Worm (Caenorhabditis elegans) whole organism, midembryonic: Measurements from ENCODE around the gene mnp-1.

Experiments
- T22C8.4 ChIP-seq: fragments of 200-800 bp; sonication (Bioruptor generic); IDR thresholded peaks from 2 replicates; pipeline ENCODE4 v1.3.6; 2022; ENCODE audit warnings: missing genetic modification characterization, missing compliant biosample characterization
- cog-1 ChIP-seq: sonication (generic microtip); optimal IDR thresholded peaks from 2 replicates; lab custom pipeline; 2016; ENCODE audit warnings: missing genetic modification characterization, missing compliant biosample characterization
- flt-1 ChIP-seq: fragments of 200-800 bp; sonication (Bioruptor generic); IDR thresholded peaks from 2 replicates; pipeline ENCODE4 v1.3.6; 2022; ENCODE audit warnings: missing genetic modification characterization, missing compliant biosample characterization
- klf-2 ChIP-seq: fragments of 200-800 bp; sonication (Bioruptor generic); conservative IDR thresholded peaks from 2 replicates; pipeline ENCODE4 v1.3.6; 2022; ENCODE audit warnings: missing genetic modification reagents, missing genetic modification characterization, missing compliant biosample characterization
- med-1 ChIP-seq: sonication (generic microtip); optimal IDR thresholded peaks from 2 replicates; lab custom pipeline; 2017; ENCODE audit warnings: missing genetic modification characterization, mild to moderate bottlenecking, missing compliant biosample characterization, antibody characterized with exemption, missing genetic modification reagents; ENCODE audit not compliant: insufficient read depth
- ref-1 ChIP-seq: fragments of 200-800 bp; sonication (Bioruptor generic); conservative IDR thresholded peaks from 2 replicates; pipeline ENCODE4 v1.3.6; 2022; ENCODE audit warnings: missing genetic modification reagents, missing genetic modification characterization, missing compliant biosample characterization
- tab-1 ChIP-seq: fragments of 200-800 bp; sonication (Bioruptor generic); IDR thresholded peaks from 2 replicates; pipeline ENCODE4 v1.3.6; 2022; ENCODE audit warnings: missing genetic modification characterization, missing compliant biosample characterization
- ztf-23 ChIP-seq: fragments of 200-800 bp; sonication (Bioruptor generic); IDR thresholded peaks from 2 replicates; pipeline ENCODE4 v1.3.6; 2022; ENCODE audit warnings: missing genetic modification reagents, missing genetic modification characterization, missing compliant biosample characterization
- ztf-29 ChIP-seq: fragments of 200-800 bp; sonication (Bioruptor generic); IDR thresholded peaks from 2 replicates; pipeline ENCODE4 v1.3.6; 2022; ENCODE audit warnings: missing genetic modification reagents, missing genetic modification characterization, missing compliant biosample characterization

The mnp-1 gene

DNA sequence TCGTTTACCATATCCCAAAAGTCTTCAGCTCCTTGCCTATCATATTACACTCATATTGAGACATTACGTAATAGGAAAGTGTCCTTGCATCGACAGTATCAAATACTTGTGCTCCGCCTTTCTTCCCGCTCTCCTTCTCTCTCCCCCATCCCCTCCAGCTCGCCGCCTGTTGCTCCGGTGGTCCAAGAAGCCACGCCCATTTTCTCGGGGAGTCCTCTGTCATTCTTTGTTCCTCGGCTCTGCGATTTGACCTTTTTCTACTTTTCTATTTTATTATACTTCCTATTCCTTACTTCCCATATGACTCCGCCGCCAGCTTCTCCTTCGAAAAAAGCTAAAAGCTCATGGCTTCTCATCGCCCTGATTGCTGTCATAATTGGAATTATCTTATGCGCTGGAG lies at the start of gene mnp-1:
Gene mnp-1 (plus strand): TSS at position 211 of the 400 bp plus-strand sequence.
- TF ChIP-seq ref-1 (GFP tag; lab: Robert Waterston, UW) (no peak), flt-1 (GFP tag; lab: Robert Waterston, UW) (0 out of 2 replicates have a peak, but pooled peaks have one; percentile 44)

DNA sequence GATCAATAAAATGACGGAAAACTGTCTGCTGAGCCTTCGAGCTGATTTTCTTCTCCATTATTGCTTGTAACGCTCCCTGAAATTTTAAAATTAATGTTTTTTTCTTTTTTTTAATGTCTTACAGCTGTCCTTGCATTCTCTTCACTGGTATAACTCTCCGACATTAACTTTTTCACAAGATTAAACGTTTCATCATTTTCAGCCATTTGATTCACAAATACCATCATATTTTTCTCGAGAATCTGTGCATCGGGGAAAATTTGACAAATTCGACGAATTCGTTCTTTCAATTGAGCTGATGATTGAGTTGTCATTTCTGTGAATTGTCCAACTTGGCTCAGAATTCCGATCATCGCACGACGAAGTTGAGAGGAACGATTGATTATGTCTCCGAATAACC lies 47.1 kb upstream of the mnp-1 start:
- TF ChIP-seq ztf-23 (GFP tag; lab: Robert Waterston, UW): no peak
- TF ChIP-seq cog-1 (tag; lab: Kevin White, UChicago): no peak
- no peak for TF ChIP-seq ref-1 (GFP tag; lab: Robert Waterston, UW)
- TF ChIP-seq T22C8.4 (GFP tag; lab: Robert Waterston, UW): no peak
- no peak for TF ChIP-seq ztf-29 (GFP tag; lab: Robert Waterston, UW)
- no peak for TF ChIP-seq klf-2 (GFP tag; lab: Robert Waterston, UW)
- TF ChIP-seq tab-1 (GFP tag; lab: Robert Waterston, UW): no peak
- no peak for TF ChIP-seq flt-1 (GFP tag; lab: Robert Waterston, UW)
- TF ChIP-seq med-1 (GFP tag; lab: Kevin White, UChicago): no peak

ce11 chrIII:4313061-4313962 lies 43.1 kb upstream of the mnp-1 start, which contains the start of the genes evl-14 and dcn-1:
Gene evl-14, minus strand, starts transcription at chrIII:4313128.
Gene dcn-1, plus strand, starts transcription at chrIII:4313912.
- TF ChIP-seq klf-2 (GFP tag; lab: Robert Waterston, UW): no peak
- TF ChIP-seq ztf-29 (GFP tag; lab: Robert Waterston, UW): no peak
- TF ChIP-seq cog-1 (tag; lab: Kevin White, UChicago): peak; percentile 41
- TF ChIP-seq med-1 (GFP tag; lab: Kevin White, UChicago): no peak
- no peak for TF ChIP-seq ztf-23 (GFP tag; lab: Robert Waterston, UW)
- no peak for TF ChIP-seq T22C8.4 (GFP tag; lab: Robert Waterston, UW)
- TF ChIP-seq ref-1 (GFP tag; lab: Robert Waterston, UW): no peak
- TF ChIP-seq flt-1 (GFP tag; lab: Robert Waterston, UW): peak; percentile 49; the same call in 1 of the 2 replicates
- TF ChIP-seq tab-1 (GFP tag; lab: Robert Waterston, UW): no peak

- TF ChIP-seq T22C8.4 (GFP tag; lab: Robert Waterston, UW) (no peak), tab-1 (GFP tag; lab: Robert Waterston, UW) (no peak), klf-2 (GFP tag; lab: Robert Waterston, UW) (no peak), ztf-29 (GFP tag; lab: Robert Waterston, UW) (no peak), ref-1 (GFP tag; lab: Robert Waterston, UW) (no peak), flt-1 (GFP tag; lab: Robert Waterston, UW) (no peak), cog-1 (tag; lab: Kevin White, UChicago) (no peak), ztf-23 (GFP tag; lab: Robert Waterston, UW) (no peak), med-1 (GFP tag; lab: Kevin White, UChicago) (no peak)
Observed at ce11 chrIII:4314502-4314901, 41.9 kb upstream of the mnp-1 start.

ce11 chrIII:4317065-4317752 lies 39.2 kb upstream of the mnp-1 start, which contains the start of gene tag-131:
Gene tag-131, plus strand, starts transcription at chrIII:4317702.
- no peak for TF ChIP-seq ztf-29 (GFP tag; lab: Robert Waterston, UW)
- TF ChIP-seq ztf-23 (GFP tag; lab: Robert Waterston, UW): no peak
- no peak for TF ChIP-seq ref-1 (GFP tag; lab: Robert Waterston, UW)
- no peak for TF ChIP-seq T22C8.4 (GFP tag; lab: Robert Waterston, UW)
- no peak for TF ChIP-seq med-1 (GFP tag; lab: Kevin White, UChicago)
- TF ChIP-seq tab-1 (GFP tag; lab: Robert Waterston, UW): no peak
- TF ChIP-seq cog-1 (tag; lab: Kevin White, UChicago): no peak
- no peak for TF ChIP-seq klf-2 (GFP tag; lab: Robert Waterston, UW)

ce11 chrIII:4320113-4320512 lies 36.3 kb upstream of the mnp-1 start, which contains the start of gene H38K22.6:
Gene H38K22.6, plus strand, starts transcription at chrIII:4320413.
- TF ChIP-seq tab-1 (GFP tag; lab: Robert Waterston, UW) (no peak), flt-1 (GFP tag; lab: Robert Waterston, UW) (no peak), T22C8.4 (GFP tag; lab: Robert Waterston, UW) (no peak), klf-2 (GFP tag; lab: Robert Waterston, UW) (no peak), med-1 (GFP tag; lab: Kevin White, UChicago) (no peak), ref-1 (GFP tag; lab: Robert Waterston, UW) (no peak), cog-1 (tag; lab: Kevin White, UChicago) (no peak), ztf-23 (GFP tag; lab: Robert Waterston, UW) (no peak), ztf-29 (GFP tag; lab: Robert Waterston, UW) (no peak)

ce11 chrIII:4321399-4321798 lies 35.0 kb upstream of the mnp-1 start, which contains the start of gene H38K22.7:
Gene H38K22.7, plus strand, starts transcription at chrIII:4321699.
- no peak for TF ChIP-seq ztf-29 (GFP tag; lab: Robert Waterston, UW)
- TF ChIP-seq flt-1 (GFP tag; lab: Robert Waterston, UW): no peak
- no peak for TF ChIP-seq cog-1 (tag; lab: Kevin White, UChicago)
- TF ChIP-seq ref-1 (GFP tag; lab: Robert Waterston, UW): no peak
- no peak for TF ChIP-seq klf-2 (GFP tag; lab: Robert Waterston, UW)

DNA sequence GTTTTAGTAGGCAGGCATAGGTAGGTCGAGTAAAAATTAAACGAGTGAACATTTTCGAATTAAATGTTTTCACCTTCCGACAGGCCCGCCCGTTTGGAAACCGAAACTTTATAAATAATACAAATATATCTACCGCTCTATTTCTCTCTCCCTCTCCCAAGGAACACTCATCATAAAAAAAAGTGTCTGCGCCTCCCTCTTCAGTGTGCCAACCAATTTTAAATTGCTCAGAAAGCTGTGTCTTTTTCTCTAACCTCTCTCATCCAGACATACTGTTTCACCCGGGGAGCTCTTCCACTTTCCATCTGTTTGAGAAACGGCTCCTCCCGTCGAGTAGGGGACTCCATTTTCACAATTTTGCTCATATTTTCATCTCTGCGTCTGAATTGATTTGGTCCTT lies 33.3 kb upstream of the mnp-1 start:
- no peak for TF ChIP-seq cog-1 (tag; lab: Kevin White, UChicago)
- TF ChIP-seq ztf-29 (GFP tag; lab: Robert Waterston, UW): no peak
- no peak for TF ChIP-seq tab-1 (GFP tag; lab: Robert Waterston, UW)
- TF ChIP-seq flt-1 (GFP tag; lab: Robert Waterston, UW): no peak
- TF ChIP-seq ztf-23 (GFP tag; lab: Robert Waterston, UW): no peak
- TF ChIP-seq T22C8.4 (GFP tag; lab: Robert Waterston, UW): no peak
- no peak for TF ChIP-seq klf-2 (GFP tag; lab: Robert Waterston, UW)
- no peak for TF ChIP-seq ref-1 (GFP tag; lab: Robert Waterston, UW)
- no peak for TF ChIP-seq med-1 (GFP tag; lab: Kevin White, UChicago)
